Worm (Caenorhabditis elegans) whole organism, L1 larva: ENCODE measurements around the gene apl-1.

Experiments
- blmp-1 ChIP-seq: fragments of 150-350 bp; optimal IDR thresholded peaks from 2 replicates; lab custom pipeline; 2014; ENCODE audit warnings: missing biosample characterization, missing genetic modification characterization
- fkh-8 ChIP-seq: sonication (generic microtip); optimal IDR thresholded peaks from 2 replicates; lab custom pipeline; 2016; ENCODE audit warnings: mild to moderate bottlenecking, missing genetic modification characterization, missing compliant biosample characterization
- lin-14 ChIP-seq: fragments of 200-800 bp; sonication (Bioruptor generic); optimal IDR thresholded peaks from 2 replicates; lab custom pipeline; 2018; ENCODE audit warnings: mild to moderate bottlenecking, missing genetic modification characterization, moderate library complexity, missing compliant biosample characterization
- lin-35 ChIP-seq, 2 experiments: fragments of 150-350 bp; optimal IDR thresholded peaks; 2 replicates each; lab custom pipeline; 2014; ENCODE audit warnings: missing biosample characterization in 2 of 2, missing genetic modification characterization in 2 of 2, missing genetic modification reagents in 2 of 2
- lsy-2 ChIP-seq, 2 experiments: fragments of 150-350 bp; optimal IDR thresholded peaks; 2 replicates each; lab custom pipeline; 2014; ENCODE audit warnings: missing biosample characterization in 2 of 2, missing genetic modification characterization in 2 of 2
- mef-2 ChIP-seq: fragments of 150-350 bp; optimal IDR thresholded peaks from 2 replicates; lab custom pipeline; 2014; ENCODE audit warnings: missing biosample characterization, missing genetic modification characterization
- nhr-20 ChIP-seq: sonication (generic microtip); optimal IDR thresholded peaks from 2 replicates; lab custom pipeline; 2016; ENCODE audit warnings: mild to moderate bottlenecking, missing genetic modification characterization, missing compliant biosample characterization
- nhr-237 ChIP-seq: fragments of 150-350 bp; optimal IDR thresholded peaks from 2 replicates; lab custom pipeline; 2014; ENCODE audit warnings: missing biosample characterization, missing genetic modification characterization
- nhr-28 ChIP-seq: fragments of 150-350 bp; optimal IDR thresholded peaks from 2 replicates; lab custom pipeline; 2014; ENCODE audit warnings: missing biosample characterization, missing genetic modification characterization
- pag-3 ChIP-seq: sonication (generic microtip); optimal IDR thresholded peaks from 2 replicates; lab custom pipeline; 2017; ENCODE audit warnings: missing genetic modification characterization, mild to moderate bottlenecking, missing compliant biosample characterization, antibody characterized with exemption, borderline replicate concordance; ENCODE audit not compliant: insufficient read depth
- snpc-4 ChIP-seq: fragments of 150-350 bp; optimal IDR thresholded peaks from 2 replicates; lab custom pipeline; 2014; ENCODE audit warnings: missing biosample characterization, missing genetic modification characterization
- sup-37 ChIP-seq: fragments of 200-800 bp; sonication (Bioruptor generic); optimal IDR thresholded peaks from 2 replicates; lab custom pipeline; 2018; ENCODE audit warnings: mild to moderate bottlenecking, missing genetic modification characterization, missing compliant biosample characterization
- unc-62 ChIP-seq: fragments of 150-350 bp; optimal IDR thresholded peaks from 2 replicates; lab custom pipeline; 2014; ENCODE audit warnings: missing biosample characterization, missing genetic modification reagents, missing genetic modification characterization

- no peak for TF ChIP-seq blmp-1 (tag; lab: Kevin White, UChicago)
- no peak for TF ChIP-seq snpc-4 (tag; lab: Kevin White, UChicago)
- TF ChIP-seq nhr-20 (tag; lab: Kevin White, UChicago), result no peak
- TF ChIP-seq sup-37 (GFP tag; lab: Kevin White, UChicago), result no peak
- TF ChIP-seq nhr-237, result no peak
- TF ChIP-seq lsy-2 (tag; optimal IDR thresholded peaks at IDR 0.05; lab: Kevin White, UChicago), result no peak
- no peak for TF ChIP-seq pag-3 (tag; lab: Kevin White, UChicago)
- no peak for TF ChIP-seq nhr-28 (tag; lab: Kevin White, UChicago)
- peak; percentile 56 for TF ChIP-seq fkh-8
- no peak for TF ChIP-seq unc-62
- TF ChIP-seq lin-35 (GFP tag; optimal IDR thresholded peaks at IDR 0.05; lab: Kevin White, UChicago), result no peak
- no peak for TF ChIP-seq mef-2 (tag; lab: Kevin White, UChicago)
- no peak for TF ChIP-seq lin-14 (GFP tag; lab: Kevin White, UChicago)
Observed at ce11 chrX:5152931-5153330, 36.3 kb upstream of the apl-1 start.
